Fruit fly (Drosophila melanogaster): Measurements from ENCODE around the gene RpL23A.

DNA sequence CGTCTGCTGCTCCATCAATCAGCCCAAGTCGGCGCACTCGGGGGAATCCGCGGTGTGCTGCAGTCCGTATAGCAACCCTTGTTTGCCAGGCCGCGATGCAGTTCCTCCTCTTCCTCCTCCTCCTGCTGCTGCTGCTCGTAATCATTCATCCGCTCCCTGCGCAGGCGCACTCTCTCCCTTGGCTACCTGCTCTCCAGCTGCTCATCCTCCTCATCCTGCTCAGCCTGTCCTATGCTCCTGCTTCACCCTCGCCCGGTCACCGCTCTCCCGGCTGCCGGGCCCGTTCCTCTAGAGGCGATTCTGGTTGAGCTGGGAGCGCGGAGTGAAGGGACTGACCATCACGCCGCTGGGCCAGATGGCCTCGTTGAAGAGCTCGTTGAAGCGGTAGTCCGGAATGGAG is 41.5 kb downstream of the RpL23A start:
- no peak for TF ChIP-seq Dll (optimal IDR thresholded peaks at IDR 0.05)
- no peak for TF ChIP-seq CG8478 (optimal IDR thresholded peaks at IDR 0.05)
- no peak for TF ChIP-seq psq (optimal IDR thresholded peaks at IDR 0.05)
- TF ChIP-seq pan (optimal IDR thresholded peaks at IDR 0.05): no peak
- TF ChIP-seq usp (GFP tag; optimal IDR thresholded peaks at IDR 0.05): no peak

Measured in whole organism.